Worm (Caenorhabditis elegans): ENCODE results near the gene srbc-41.

The srbc-41 gene

ce11 chrV:1572585-1572984 is 42.0 kb downstream of the srbc-41 start:
- no peak for TF ChIP-seq ama-1 (optimal IDR thresholded peaks at IDR 0.05)
- TF ChIP-seq nhr-11 (tag; optimal IDR thresholded peaks at IDR 0.05), result no peak
- no peak for TF ChIP-seq ztf-11 (tag; optimal IDR thresholded peaks at IDR 0.05)

ce11 chrV:1570679-1571078 is 43.9 kb downstream of the srbc-41 start:
- TF ChIP-seq blmp-1 (tag; optimal IDR thresholded peaks at IDR 0.05; ENCODE audit: insufficient read depth) (no peak), nhr-237 (tag; optimal IDR thresholded peaks at IDR 0.05) (no peak), lsy-2 (tag; optimal IDR thresholded peaks at IDR 0.05) (no peak), elt-3 (tag; optimal IDR thresholded peaks at IDR 0.05) (no peak), peb-1 (tag; optimal IDR thresholded peaks at IDR 0.05) (no peak), nhr-129 (tag; optimal IDR thresholded peaks at IDR 0.05) (no peak), mdl-1 (tag; optimal IDR thresholded peaks at IDR 0.05) (no peak), sma-3 (GFP tag; optimal IDR thresholded peaks at IDR 0.05) (no peak), fos-1 (tag; optimal IDR thresholded peaks at IDR 0.05) (no peak)

ce11 chrV:1569750-1570419 is 44.7 kb downstream of the srbc-41 start:
- no peak for TF ChIP-seq C34F6.9 (tag; optimal IDR thresholded peaks at IDR 0.05)
- TF ChIP-seq R02D3.7 (tag; optimal IDR thresholded peaks at IDR 0.05), result no peak
- TF ChIP-seq unc-55 (GFP tag; optimal IDR thresholded peaks at IDR 0.05), result no peak
- TF ChIP-seq aly-2 (tag; optimal IDR thresholded peaks at IDR 0.05), result no peak

- no peak for TF ChIP-seq nhr-10 (tag; optimal IDR thresholded peaks at IDR 0.05)
- peak; percentile 59 for TF ChIP-seq ceh-16 (tag; optimal IDR thresholded peaks at IDR 0.05)
- no peak for TF ChIP-seq sma-3 (GFP tag; optimal IDR thresholded peaks at IDR 0.05)
These were observed 47.9 kb downstream of the srbc-41 start, which contains the start of gene cdc-25.2 for ce11 chrV:1566776-1567175. Gene cdc-25.2, plus strand, starts transcription at chrV:1567076.
